Fruit fly (Drosophila melanogaster) whole organism, wandering third instar larva: ENCODE results near the gene Ostgamma.

ENCODE experiments used
- CG32264 ChIP-seq: fragments of 200-800 bp; sonication (Bioruptor generic); optimal IDR thresholded peaks from 2 replicates; lab custom pipeline; 2016; ENCODE audit warnings: missing biosample characterization, missing genetic modification characterization
- CrebA ChIP-seq: fragments of 200-800 bp; sonication (Bioruptor generic); optimal IDR thresholded peaks from 2 replicates; lab custom pipeline; 2016; ENCODE audit warnings: missing biosample characterization, mild to moderate bottlenecking, missing genetic modification characterization, borderline replicate concordance
- Dfd ChIP-seq: fragments of >200 bp; optimal IDR thresholded peaks from 2 replicates; lab custom pipeline; 2017; ENCODE audit warnings: missing biosample characterization, missing genetic modification characterization
- Dif ChIP-seq: fragments of 200-275, 200-300 bp; sonication (Bioruptor generic); optimal IDR thresholded peaks from 2 replicates; lab custom pipeline; 2018; ENCODE audit warnings: missing biosample characterization, missing genetic modification characterization; ENCODE audit not compliant: partially characterized antibody
- HLH106 ChIP-seq: fragments of 200-800 bp; optimal IDR thresholded peaks from 3 replicates; lab custom pipeline; 2019; ENCODE audit warnings: missing biosample characterization, mild to moderate bottlenecking, missing genetic modification characterization, moderate library complexity
- Hnf4 ChIP-seq: fragments of 200-800 bp; sonication (Bioruptor generic); optimal IDR thresholded peaks from 2 replicates; lab custom pipeline; 2016; ENCODE audit warnings: missing biosample characterization, mild to moderate bottlenecking, missing genetic modification characterization
- Hr83 ChIP-seq: fragments of 200-300 bp; sonication (Bioruptor generic); optimal IDR thresholded peaks from 2 replicates; lab custom pipeline; 2016; ENCODE audit warnings: missing biosample characterization, mild to moderate bottlenecking, missing genetic modification characterization, moderate library complexity; ENCODE audit not compliant: poor library complexity, severe bottlenecking
- Jra ChIP-seq: sonication (Bioruptor generic); optimal IDR thresholded peaks from 2 replicates; lab custom pipeline; 2016; ENCODE audit warnings: missing biosample characterization, missing genetic modification characterization
- Myc ChIP-seq: fragments of >200 bp; optimal IDR thresholded peaks from 2 replicates; lab custom pipeline; 2017
- OdsH ChIP-seq: fragments of 200-800 bp; sonication (Bioruptor generic); optimal IDR thresholded peaks from 2 replicates; lab custom pipeline; 2016; ENCODE audit warnings: missing biosample characterization, mild to moderate bottlenecking, missing genetic modification characterization
- Rel ChIP-seq, 2 experiments: fragments of 200-800 bp; sonication (Bioruptor generic) in 1 of 2; optimal IDR thresholded peaks; 2 replicates in 1 of 2; 3 replicates in 1 of 2; lab custom pipeline; 2016 to 2019; ENCODE audit warnings: mild to moderate bottlenecking in 2 of 2, missing biosample characterization in 2 of 2, missing genetic modification characterization in 2 of 2, moderate library complexity in 1 of 2
- Sp1 ChIP-seq: fragments of 200-800 bp; sonication (Bioruptor generic); optimal IDR thresholded peaks from 3 replicates; lab custom pipeline; 2019; ENCODE audit warnings: missing biosample characterization, mild to moderate bottlenecking, missing genetic modification characterization, moderate library complexity
- Vsx2 ChIP-seq: fragments of 200-300, 225-300 bp; sonication (Bioruptor generic); optimal IDR thresholded peaks from 2 replicates; lab custom pipeline; 2018; ENCODE audit warnings: missing biosample characterization, missing genetic modification characterization; ENCODE audit not compliant: partially characterized antibody
- br ChIP-seq: fragments of 200-800 bp; sonication (Bioruptor generic); optimal IDR thresholded peaks from 2 replicates; lab custom pipeline; 2016; ENCODE audit warnings: missing biosample characterization, missing genetic modification characterization
- brk ChIP-seq: fragments of 200-800 bp; sonication (Bioruptor generic); optimal IDR thresholded peaks from 2 replicates; lab custom pipeline; 2016; ENCODE audit warnings: missing biosample characterization, mild to moderate bottlenecking, missing genetic modification characterization
- dl ChIP-seq, 2 experiments: fragments of 175-275, 200-275 bp in 1 of 2; fragments of 200-275 bp in 1 of 2; sonication (Bioruptor generic); optimal IDR thresholded peaks; lab custom pipeline; 2018; ENCODE audit warnings: mild to moderate bottlenecking in 2 of 2, missing biosample characterization in 2 of 2, missing genetic modification characterization in 2 of 2, moderate library complexity in 2 of 2; ENCODE audit not compliant: partially characterized antibody in 2 of 2, insufficient read depth in 1 of 2
- dmrt93B ChIP-seq: fragments of 200-800 bp; sonication (Bioruptor generic); optimal IDR thresholded peaks from 2 replicates; lab custom pipeline; 2018; ENCODE audit warnings: missing biosample characterization, mild to moderate bottlenecking, missing genetic modification characterization
- dsf ChIP-seq: sonication (Bioruptor generic); optimal IDR thresholded peaks from 2 replicates; lab custom pipeline; 2016; ENCODE audit warnings: missing biosample characterization, missing genetic modification characterization, borderline replicate concordance
- ey ChIP-seq: fragments of 200-800 bp; sonication (Bioruptor generic); optimal IDR thresholded peaks from 2 replicates; lab custom pipeline; 2016; ENCODE audit warnings: missing biosample characterization, missing genetic modification characterization
- foxo ChIP-seq, 2 experiments: fragments of 200-800 bp; sonication (Bioruptor generic); optimal IDR thresholded peaks; 2 replicates in 1 of 2; 3 replicates in 1 of 2; lab custom pipeline; 2016 to 2017; ENCODE audit warnings: missing biosample characterization in 2 of 2, missing genetic modification characterization in 2 of 2
- fru ChIP-seq: fragments of 200-800 bp; sonication (Bioruptor generic); optimal IDR thresholded peaks from 3 replicates; lab custom pipeline; 2016; ENCODE audit warnings: missing biosample characterization, mild to moderate bottlenecking, missing genetic modification characterization
- h ChIP-seq: fragments of 200-800 bp; sonication (Bioruptor generic); optimal IDR thresholded peaks from 3 replicates; lab custom pipeline; 2016; ENCODE audit warnings: missing biosample characterization, mild to moderate bottlenecking, missing genetic modification characterization
- pan ChIP-seq: fragments of >200 bp; optimal IDR thresholded peaks from 2 replicates; lab custom pipeline; 2017
- psq ChIP-seq: fragments of 200-800 bp; sonication (Bioruptor generic); optimal IDR thresholded peaks from 3 replicates; lab custom pipeline; 2017; ENCODE audit warnings: missing biosample characterization, mild to moderate bottlenecking, missing genetic modification characterization, moderate library complexity
- rgr ChIP-seq: fragments of 200-800 bp; sonication (Bioruptor generic); optimal IDR thresholded peaks from 3 replicates; lab custom pipeline; 2016; ENCODE audit warnings: missing biosample characterization, mild to moderate bottlenecking, missing genetic modification characterization
- sage ChIP-seq: fragments of 200-800 bp; sonication (Bioruptor generic); optimal IDR thresholded peaks from 2 replicates; lab custom pipeline; 2016; ENCODE audit warnings: missing biosample characterization, mild to moderate bottlenecking, missing genetic modification characterization
- sv ChIP-seq: fragments of 200-800 bp; sonication (Bioruptor generic); optimal IDR thresholded peaks from 3 replicates; lab custom pipeline; 2016; ENCODE audit warnings: missing biosample characterization, missing genetic modification characterization
- tai ChIP-seq: sonication (Bioruptor generic); optimal IDR thresholded peaks from 2 replicates; lab custom pipeline; 2016; ENCODE audit warnings: missing biosample characterization, missing genetic modification characterization
- usp ChIP-seq: fragments of >200 bp; optimal IDR thresholded peaks from 2 replicates; lab custom pipeline; 2017; ENCODE audit warnings: missing biosample characterization, missing genetic modification characterization
- woc ChIP-seq: sonication (Bioruptor generic); optimal IDR thresholded peaks from 2 replicates; lab custom pipeline; 2016; ENCODE audit warnings: missing biosample characterization, mild to moderate bottlenecking, missing genetic modification characterization

The Ostgamma gene

dm6 chr2L:8276880-8277279 lies 31.1 kb downstream of the Ostgamma start:
- no peak for TF ChIP-seq woc (GFP tag; lab: Kevin White, UChicago)
- TF ChIP-seq tai (GFP tag; lab: Kevin White, UChicago) = no peak
- no peak for TF ChIP-seq br (GFP tag; lab: Kevin White, UChicago)
- no peak for TF ChIP-seq CrebA (GFP tag; lab: Kevin White, UChicago)
- no peak for TF ChIP-seq Jra (GFP tag; lab: Kevin White, UChicago)
- no peak for TF ChIP-seq usp (GFP tag; lab: Kevin White, UChicago)
- no peak for TF ChIP-seq CG32264
- no peak for TF ChIP-seq dsf (GFP tag; lab: Kevin White, UChicago)
- no peak for TF ChIP-seq sage (GFP tag; lab: Kevin White, UChicago)
- no peak for TF ChIP-seq Vsx2 (GFP tag; lab: Kevin White, UChicago)
- no peak for TF ChIP-seq dl (GFP tag; optimal IDR thresholded peaks at IDR 0.05; lab: Kevin White, UChicago; ENCODE audit: insufficient read depth in 1 of 2, partially characterized antibody in 2 of 2)
- TF ChIP-seq Hr83 (GFP tag; lab: Kevin White, UChicago) = no peak
- no peak for TF ChIP-seq Dif (GFP tag; lab: Kevin White, UChicago)
- TF ChIP-seq Dfd (GFP tag; lab: Kevin White, UChicago) = no peak
- TF ChIP-seq rgr (GFP tag; lab: Kevin White, UChicago) = no peak

- TF ChIP-seq Myc (lab: Kevin White, UChicago) (no peak), CG32264 (no peak), Sp1 (GFP tag; lab: Kevin White, UChicago) (no peak), OdsH (GFP tag; lab: Kevin White, UChicago) (no peak), fru (GFP tag; lab: Kevin White, UChicago) (no peak), CrebA (GFP tag; lab: Kevin White, UChicago) (no peak), sv (no peak), ey (GFP tag; lab: Kevin White, UChicago) (no peak), Vsx2 (GFP tag; lab: Kevin White, UChicago) (no peak), Dfd (GFP tag; lab: Kevin White, UChicago) (no peak), dsf (GFP tag; lab: Kevin White, UChicago) (no peak), dmrt93B (no peak), brk (GFP tag; lab: Kevin White, UChicago) (no peak), br (GFP tag; lab: Kevin White, UChicago) (no peak)
These were observed 31.7 kb downstream of the Ostgamma start for dm6 chr2L:8276287-8276686.

- TF ChIP-seq Rel (GFP tag; optimal IDR thresholded peaks at IDR 0.05; lab: Kevin White, UChicago) = no peak
- no peak for TF ChIP-seq Rel (tag; optimal IDR thresholded peaks at IDR 0.05; lab: Kevin White, UChicago)
- no peak for TF ChIP-seq pan
- peak; percentile 49 for TF ChIP-seq rgr (GFP tag; lab: Kevin White, UChicago)
- TF ChIP-seq ey (GFP tag; lab: Kevin White, UChicago) = peak; percentile 42
- peak; percentile 50 for TF ChIP-seq OdsH (GFP tag; lab: Kevin White, UChicago)
- no peak for TF ChIP-seq Vsx2 (GFP tag; lab: Kevin White, UChicago)
- TF ChIP-seq Myc (lab: Kevin White, UChicago) = no peak
- TF ChIP-seq Sp1 (GFP tag; lab: Kevin White, UChicago) = peak; percentile 1
- no peak for TF ChIP-seq psq (GFP tag; lab: Kevin White, UChicago)
- no peak for TF ChIP-seq CrebA (GFP tag; lab: Kevin White, UChicago)
- peak; percentile 54 for TF ChIP-seq sv
- TF ChIP-seq h = peak; percentile 14
- peak in 1 of 2 experiments; percentile 41 for TF ChIP-seq foxo (GFP tag; optimal IDR thresholded peaks at IDR 0.05; lab: Kevin White, UChicago)
- TF ChIP-seq fru (GFP tag; lab: Kevin White, UChicago) = peak; percentile 40
- peak; percentile 15 for TF ChIP-seq Hnf4 (GFP tag; lab: Kevin White, UChicago)
- TF ChIP-seq HLH106 (tag; lab: Kevin White, UChicago) = peak; percentile 33
- TF ChIP-seq Jra (GFP tag; lab: Kevin White, UChicago) = no peak
These were observed 32.9 kb downstream of the Ostgamma start for dm6 chr2L:8274958-8275584.

dm6 chr2L:8274127-8274526 lies 33.9 kb downstream of the Ostgamma start:
- TF ChIP-seq Jra (GFP tag; lab: Kevin White, UChicago) (no peak), Hr83 (GFP tag; lab: Kevin White, UChicago) (no peak), psq (GFP tag; lab: Kevin White, UChicago) (peak; percentile 88)
